Fruit fly (Drosophila melanogaster) whole organism, embryonic: ENCODE results near the gene CG3337.

Experiments
- ATbp ChIP-seq: fragments of 200-800 bp; sonication (Bioruptor generic); optimal IDR thresholded peaks from 2 replicates; lab custom pipeline; 2017; ENCODE audit warnings: missing biosample characterization, mild to moderate bottlenecking, missing genetic modification characterization, missing genetic modification reagents
- BEAF-32 ChIP-seq: fragments of 200-800 bp; sonication (Bioruptor generic); optimal IDR thresholded peaks from 3 replicates; lab custom pipeline; 2017; ENCODE audit warnings: missing biosample characterization, missing genetic modification characterization, mild to moderate bottlenecking, moderate library complexity, missing genetic modification reagents
- CG1024 ChIP-seq: fragments of 200-800 bp; sonication (Bioruptor generic); IDR thresholded peaks from 2 replicates; pipeline ENCODE4 v1.3.6; 2022; ENCODE audit warnings: missing biosample characterization, missing genetic modification characterization
- CG10543 ChIP-seq: fragments of 200-800 bp; sonication (Bioruptor generic); optimal IDR thresholded peaks from 3 replicates; lab custom pipeline; 2017; ENCODE audit warnings: missing biosample characterization, mild to moderate bottlenecking, missing genetic modification characterization, moderate library complexity
- CG11247 ChIP-seq: fragments of 200-800 bp; sonication (Bioruptor generic); IDR thresholded peaks from 2 replicates; pipeline ENCODE4 v1.3.6; 2022; ENCODE audit warnings: missing biosample characterization, missing genetic modification characterization
- CG11456 ChIP-seq: fragments of 200-800 bp; sonication (Bioruptor generic); IDR thresholded peaks from 3 replicates; pipeline ENCODE4 v1.3.6; 2022; ENCODE audit warnings: missing biosample characterization, missing genetic modification characterization
- CG11723 ChIP-seq: fragments of 200-800 bp; sonication (Bioruptor generic); optimal IDR thresholded peaks from 2 replicates; lab custom pipeline; 2017; ENCODE audit warnings: missing biosample characterization, mild to moderate bottlenecking, missing genetic modification characterization
- CG13624 ChIP-seq: fragments of 200-800 bp; sonication (Bioruptor generic); optimal IDR thresholded peaks from 2 replicates; lab custom pipeline; 2016; ENCODE audit warnings: missing biosample characterization, missing genetic modification characterization
- CG14860 ChIP-seq: fragments of 200-800 bp; sonication (Bioruptor generic); IDR thresholded peaks from 3 replicates; pipeline ENCODE4 v1.3.6; 2022; ENCODE audit warnings: missing biosample characterization, missing genetic modification characterization; ENCODE audit not compliant: partially characterized antibody
- CG1529 ChIP-seq: fragments of 200-800 bp; sonication (Bioruptor generic); optimal IDR thresholded peaks from 3 replicates; lab custom pipeline; 2018; ENCODE audit warnings: missing biosample characterization, missing genetic modification characterization
- CG15514 ChIP-seq: fragments of 200-800 bp; sonication (Bioruptor generic); optimal IDR thresholded peaks from 3 replicates; lab custom pipeline; 2017; ENCODE audit warnings: missing biosample characterization, missing genetic modification characterization, mild to moderate bottlenecking, moderate library complexity, missing genetic modification reagents
- CG18476 ChIP-seq: fragments of 200-800 bp; sonication (Bioruptor generic); optimal IDR thresholded peaks from 2 replicates; lab custom pipeline; 2016; ENCODE audit warnings: missing biosample characterization, mild to moderate bottlenecking, missing genetic modification characterization
- CG2202 ChIP-seq: fragments of 200-800 bp; sonication (Bioruptor generic); optimal IDR thresholded peaks from 2 replicates; lab custom pipeline; 2018; ENCODE audit warnings: missing biosample characterization, mild to moderate bottlenecking, missing genetic modification characterization
- CG31224 ChIP-seq: fragments of 200-800 bp; sonication (Bioruptor generic); IDR thresholded peaks from 2 replicates; pipeline ENCODE4 v1.3.6; 2022; ENCODE audit warnings: missing biosample characterization, missing genetic modification characterization
- CG31388 ChIP-seq: fragments of 200-800 bp; sonication (Bioruptor generic); optimal IDR thresholded peaks from 2 replicates; lab custom pipeline; 2016; ENCODE audit warnings: missing biosample characterization, missing genetic modification characterization
- CG3838 ChIP-seq: fragments of 200-800 bp; sonication (Bioruptor generic); optimal IDR thresholded peaks from 3 replicates; lab custom pipeline; 2016; ENCODE audit warnings: missing biosample characterization, missing genetic modification characterization
- CG4360 ChIP-seq: fragments of 200-800 bp; sonication (Bioruptor generic); IDR thresholded peaks from 2 replicates; pipeline ENCODE4 v1.3.6; 2022; ENCODE audit warnings: missing biosample characterization, missing genetic modification characterization
- CG4404 ChIP-seq: fragments of 200-800 bp; sonication (Bioruptor generic); IDR thresholded peaks from 2 replicates; pipeline ENCODE4 v1.3.6; 2022; ENCODE audit warnings: missing biosample characterization, missing genetic modification characterization
- CG5180 ChIP-seq: fragments of 200-800 bp; sonication (Bioruptor generic); optimal IDR thresholded peaks from 3 replicates; lab custom pipeline; 2017; ENCODE audit warnings: missing biosample characterization, missing genetic modification characterization, mild to moderate bottlenecking, moderate library complexity, missing genetic modification reagents
- Drgx ChIP-seq: fragments of 200-800 bp; sonication (Bioruptor generic); IDR thresholded peaks from 2 replicates; pipeline ENCODE4 v1.3.6; 2022; ENCODE audit warnings: missing biosample characterization, missing genetic modification characterization
- Fer3 ChIP-seq: fragments of 200-800 bp; sonication (Bioruptor generic); optimal IDR thresholded peaks from 2 replicates; lab custom pipeline; 2018; ENCODE audit warnings: missing biosample characterization, mild to moderate bottlenecking, missing genetic modification characterization, moderate library complexity
- GATAe ChIP-seq: fragments of 200-800 bp; sonication (Bioruptor generic); conservative IDR thresholded peaks from 2 replicates; pipeline ENCODE4 v1.3.6; 2022; ENCODE audit warnings: missing biosample characterization, missing genetic modification characterization
- Gug ChIP-seq: fragments of 200-800 bp; sonication (Bioruptor generic); IDR thresholded peaks from 4 replicates; pipeline ENCODE4 v1.3.6; 2022; ENCODE audit warnings: missing biosample characterization, missing genetic modification characterization
- Hmx ChIP-seq: fragments of 200-800 bp; sonication (Bioruptor generic); optimal IDR thresholded peaks from 2 replicates; lab custom pipeline; 2016; ENCODE audit warnings: missing biosample characterization, missing genetic modification characterization
- Hsf ChIP-seq: fragments of 200-800 bp; sonication (Bioruptor generic); optimal IDR thresholded peaks from 3 replicates; lab custom pipeline; 2016; ENCODE audit warnings: missing biosample characterization, missing genetic modification characterization
- Mes4 ChIP-seq: fragments of 200-800 bp; sonication (Bioruptor generic); optimal IDR thresholded peaks from 2 replicates; lab custom pipeline; 2016; ENCODE audit warnings: missing biosample characterization, missing genetic modification characterization
- Poxn ChIP-seq: fragments of 200-800 bp; sonication (Bioruptor generic); IDR thresholded peaks from 2 replicates; pipeline ENCODE4 v1.3.6; 2022; ENCODE audit warnings: missing biosample characterization, missing genetic modification characterization
- Sry-δ ChIP-seq: fragments of 200-800 bp; sonication (Bioruptor generic); optimal IDR thresholded peaks from 2 replicates; lab custom pipeline; 2016; ENCODE audit warnings: missing biosample characterization, missing genetic modification characterization
- TFAM ChIP-seq: fragments of 200-800 bp; sonication (Bioruptor generic); optimal IDR thresholded peaks from 2 replicates; lab custom pipeline; 2017; ENCODE audit warnings: missing biosample characterization, missing genetic modification characterization, inconsistent platforms
- ab ChIP-seq: fragments of 200-800 bp; sonication (Bioruptor generic); optimal IDR thresholded peaks from 2 replicates; lab custom pipeline; 2016; ENCODE audit warnings: missing biosample characterization, missing genetic modification characterization
- ac ChIP-seq: fragments of 200-800 bp; sonication (Bioruptor generic); optimal IDR thresholded peaks from 3 replicates; lab custom pipeline; 2017; ENCODE audit warnings: missing biosample characterization, mild to moderate bottlenecking, missing genetic modification characterization
- ap ChIP-seq: fragments of 200-800 bp; sonication (Bioruptor generic); IDR thresholded peaks from 2 replicates; pipeline ENCODE4 v1.3.6; 2022; ENCODE audit warnings: missing biosample characterization, missing genetic modification characterization
- br ChIP-seq: fragments of >200 bp; optimal IDR thresholded peaks from 2 replicates; lab custom pipeline; 2017
- caup ChIP-seq: fragments of 200-800 bp; sonication (Bioruptor generic); optimal IDR thresholded peaks from 3 replicates; lab custom pipeline; 2017; ENCODE audit warnings: missing biosample characterization, mild to moderate bottlenecking, missing genetic modification characterization, moderate library complexity; ENCODE audit not compliant: severe bottlenecking
- crp ChIP-seq, 2 experiments: fragments of 200-800 bp; sonication (Bioruptor generic); optimal IDR thresholded peaks; 2 replicates in 1 of 2; 3 replicates in 1 of 2; lab custom pipeline; 2017; ENCODE audit warnings: missing biosample characterization in 2 of 2, missing genetic modification characterization in 2 of 2, mild to moderate bottlenecking in 1 of 2, moderate library complexity in 1 of 2
- dan ChIP-seq: fragments of 200-800 bp; sonication (Bioruptor generic); IDR thresholded peaks from 2 replicates; pipeline ENCODE4 v1.3.6; 2022; ENCODE audit warnings: missing biosample characterization, missing genetic modification characterization
- dimm ChIP-seq: fragments of 200-800 bp; sonication (Bioruptor generic); IDR thresholded peaks from 2 replicates; pipeline ENCODE4 v1.3.6; 2022; ENCODE audit warnings: missing biosample characterization, missing genetic modification characterization
- dmrt99B ChIP-seq: fragments of 200-800 bp; sonication (Bioruptor generic); optimal IDR thresholded peaks from 2 replicates; lab custom pipeline; 2018; ENCODE audit warnings: missing biosample characterization, mild to moderate bottlenecking, missing genetic modification characterization, moderate library complexity
- eve ChIP-seq, 2 experiments: fragments of >200 bp; optimal IDR thresholded peaks; 2 replicates each; lab custom pipeline; 2017; ENCODE audit warnings: missing biosample characterization in 2 of 2, missing genetic modification characterization in 2 of 2
- fu2 ChIP-seq: fragments of 200-800 bp; sonication (Bioruptor generic); optimal IDR thresholded peaks from 2 replicates; lab custom pipeline; 2016; ENCODE audit warnings: missing biosample characterization, missing genetic modification characterization
- gem ChIP-seq: fragments of 200-800 bp; sonication (Bioruptor generic); optimal IDR thresholded peaks from 2 replicates; lab custom pipeline; 2019; ENCODE audit warnings: missing biosample characterization, mild to moderate bottlenecking, missing genetic modification characterization, moderate library complexity
- h ChIP-seq: fragments of >200 bp; optimal IDR thresholded peaks from 2 replicates; lab custom pipeline; 2017
- ind ChIP-seq: fragments of 200-800 bp; sonication (Bioruptor generic); optimal IDR thresholded peaks from 3 replicates; lab custom pipeline; 2016; ENCODE audit warnings: missing biosample characterization, missing genetic modification characterization
- jumu ChIP-seq: fragments of 200-800 bp; sonication (Bioruptor generic); optimal IDR thresholded peaks from 3 replicates; lab custom pipeline; 2016; ENCODE audit warnings: missing biosample characterization, missing genetic modification characterization
- lola ChIP-seq, 3 experiments: fragments of >200 bp in 2 of 3; fragments of 200-800 bp in 1 of 3; sonication (Bioruptor generic) in 1 of 3; optimal IDR thresholded peaks; 2 replicates each; lab custom pipeline; 2017 to 2019; ENCODE audit warnings: missing biosample characterization in 3 of 3, missing genetic modification characterization in 3 of 3, mild to moderate bottlenecking in 1 of 3, moderate library complexity in 1 of 3
- maf-S ChIP-seq: fragments of 200-800 bp; sonication (Bioruptor generic); optimal IDR thresholded peaks from 2 replicates; lab custom pipeline; 2016; ENCODE audit warnings: missing biosample characterization, missing genetic modification characterization
- nmo ChIP-seq: fragments of 200-800 bp; sonication (Bioruptor generic); optimal IDR thresholded peaks from 2 replicates; lab custom pipeline; 2018; ENCODE audit warnings: missing biosample characterization, mild to moderate bottlenecking, missing genetic modification characterization, moderate library complexity
- pho ChIP-seq: fragments of 200-800 bp; sonication (Bioruptor generic); optimal IDR thresholded peaks from 2 replicates; lab custom pipeline; 2016; ENCODE audit warnings: missing biosample characterization, missing genetic modification characterization
- rib ChIP-seq: fragments of 200-800 bp; sonication (Bioruptor generic); IDR thresholded peaks from 2 replicates; pipeline ENCODE4 v1.3.6; 2022; ENCODE audit warnings: missing biosample characterization, missing genetic modification characterization
- row ChIP-seq: fragments of 200-800 bp; sonication (Bioruptor generic); IDR thresholded peaks from 3 replicates; pipeline ENCODE4 v1.3.6; 2022; ENCODE audit warnings: missing biosample characterization, missing genetic modification characterization
- toy ChIP-seq: fragments of 200-800 bp; sonication (Bioruptor generic); IDR thresholded peaks from 2 replicates; pipeline ENCODE4 v1.3.6; 2022; ENCODE audit warnings: missing biosample characterization, missing genetic modification characterization
- trh ChIP-seq: fragments of 200-800 bp; sonication (Bioruptor generic); optimal IDR thresholded peaks from 2 replicates; lab custom pipeline; 2016; ENCODE audit warnings: missing biosample characterization, missing genetic modification characterization

Gene CG3337

DNA sequence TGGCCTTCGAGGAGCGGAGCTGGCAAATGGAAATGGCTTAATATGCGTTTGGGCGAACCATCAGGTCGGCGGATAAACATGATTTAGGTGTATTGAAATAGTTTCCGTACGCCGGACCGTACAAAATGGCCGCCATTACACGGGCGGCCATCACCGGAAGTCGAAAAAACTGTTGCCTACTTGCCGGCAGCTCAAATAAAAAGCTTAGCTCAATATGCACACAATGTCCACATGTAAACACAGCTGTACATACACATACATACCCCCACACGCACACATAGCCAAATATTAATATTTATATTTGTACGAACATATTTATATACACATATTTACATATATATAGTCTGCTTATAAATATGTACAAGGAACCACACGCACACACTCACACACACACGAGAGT is 39.8 kb upstream of the CG3337 start (continued):
- TF ChIP-seq fu2 (GFP tag; lab: Kevin White, UChicago) (no peak), CG31224 (GFP tag; lab: Robert Waterston, UW) (no peak), gem (peak; percentile 35), BEAF-32 (no peak), trh (peak; percentile 2), CG11723 (GFP tag; lab: Kevin White, UChicago) (peak; percentile 20), ap (GFP tag; lab: Robert Waterston, UW) (peak; percentile 38; the same call in 1 of the 2 replicates), dmrt99B (no peak), CG1024 (GFP tag; lab: Robert Waterston, UW) (peak; percentile 34; the same call in 1 of the 2 replicates), CG10543 (GFP tag; lab: Kevin White, UChicago) (no peak), maf-S (no peak), CG5180 (GFP tag; lab: Kevin White, UChicago) (no peak), ATbp (GFP tag; lab: Kevin White, UChicago) (peak; percentile 56), row (GFP tag; lab: Robert Waterston, UW) (no peak), CG2202 (tag; lab: Kevin White, UChicago) (peak; percentile 1), caup (GFP tag; lab: Kevin White, UChicago) (peak; percentile 31), h (lab: Kevin White, UChicago) (no peak), CG11247 (GFP tag; lab: Robert Waterston, UW) (peak; percentile 47), CG4404 (GFP tag; lab: Robert Waterston, UW) (no peak), ab (no peak), Poxn (GFP tag; lab: Robert Waterston, UW) (no peak), Sry-δ (no peak), TFAM (GFP tag; lab: Kevin White, UChicago) (no peak), Hmx (GFP tag; lab: Kevin White, UChicago) (no peak), pho (GFP tag; lab: Kevin White, UChicago) (no peak), Gug (GFP tag; lab: Robert Waterston, UW) (no peak), dan (GFP tag; lab: Robert Waterston, UW) (no peak), Mes4 (GFP tag; lab: Kevin White, UChicago) (no peak), nmo (GFP tag; lab: Kevin White, UChicago) (peak; percentile 10), toy (no peak), GATAe (GFP tag; lab: Robert Waterston, UW) (no peak), eve (GFP tag; optimal IDR thresholded peaks at IDR 0.05; lab: Kevin White, UChicago) (no peak), ind (GFP tag; lab: Kevin White, UChicago) (no peak), crp (GFP tag; optimal IDR thresholded peaks at IDR 0.05; lab: Kevin White, UChicago) (no peak), dimm (GFP tag; lab: Robert Waterston, UW) (no peak), Fer3 (tag; lab: Kevin White, UChicago) (peak; percentile 40), br (no peak), CG31388 (no peak), CG13624 (no peak), CG15514 (GFP tag; lab: Kevin White, UChicago) (peak; percentile 35), CG11456 (peak; percentile 66; the same call in 1 of the 3 replicates), Hsf (GFP tag; lab: Kevin White, UChicago) (no peak), rib (GFP tag; lab: Robert Waterston, UW) (no peak), lola (GFP tag; optimal IDR thresholded peaks at IDR 0.05; lab: Kevin White, UChicago) (no peak), Drgx (no peak), jumu (no peak), CG18476 (no peak), CG14860 (no peak), ac (peak; percentile 35), CG1529 (GFP tag; lab: Kevin White, UChicago) (peak; percentile 37), CG4360 (GFP tag; lab: Robert Waterston, UW) (peak; percentile 28; the same call in 1 of the 2 replicates), CG3838 (GFP tag; lab: Kevin White, UChicago) (no peak)
